Fruit fly (Drosophila melanogaster) whole organism, embryonic: ENCODE results near the gene CG10089.

Experiments
- ATbp ChIP-seq: fragments of 200-800 bp; sonication (Bioruptor generic); optimal IDR thresholded peaks from 2 replicates; lab custom pipeline; 2017; ENCODE audit warnings: missing biosample characterization, mild to moderate bottlenecking, missing genetic modification characterization, missing genetic modification reagents
- Blimp-1 ChIP-seq: fragments of 200-800 bp; sonication (Bioruptor generic); optimal IDR thresholded peaks from 3 replicates; lab custom pipeline; 2018; ENCODE audit warnings: missing biosample characterization, missing genetic modification characterization, mild to moderate bottlenecking, moderate library complexity, missing genetic modification reagents
- CG10147 ChIP-seq: fragments of 200-800 bp; sonication (Bioruptor generic); optimal IDR thresholded peaks from 2 replicates; lab custom pipeline; 2019; ENCODE audit warnings: missing biosample characterization, mild to moderate bottlenecking, missing genetic modification characterization, moderate library complexity
- CG10209 ChIP-seq: fragments of 200-800 bp; sonication (Bioruptor generic); optimal IDR thresholded peaks from 3 replicates; lab custom pipeline; 2017; ENCODE audit warnings: missing biosample characterization, mild to moderate bottlenecking, missing genetic modification characterization, missing genetic modification reagents
- CG10959 ChIP-seq: fragments of 200-800 bp; sonication (Bioruptor generic); IDR thresholded peaks from 2 replicates; pipeline ENCODE4 v1.3.6; 2022; ENCODE audit warnings: missing biosample characterization, missing genetic modification characterization
- CG11398 ChIP-seq: fragments of 200-800 bp; sonication (Bioruptor generic); optimal IDR thresholded peaks from 2 replicates; lab custom pipeline; 2016; ENCODE audit warnings: missing biosample characterization, missing genetic modification characterization
- CG11723 ChIP-seq: fragments of 200-800 bp; sonication (Bioruptor generic); optimal IDR thresholded peaks from 2 replicates; lab custom pipeline; 2017; ENCODE audit warnings: missing biosample characterization, mild to moderate bottlenecking, missing genetic modification characterization
- CG12071 ChIP-seq: fragments of 200-800 bp; sonication (Bioruptor generic); optimal IDR thresholded peaks from 3 replicates; lab custom pipeline; 2018; ENCODE audit warnings: missing biosample characterization, mild to moderate bottlenecking, missing genetic modification characterization
- CG12155 ChIP-seq: fragments of 200-800 bp; sonication (Bioruptor generic); optimal IDR thresholded peaks from 3 replicates; lab custom pipeline; 2016; ENCODE audit warnings: missing biosample characterization, missing genetic modification characterization
- CG15073 ChIP-seq: fragments of 200-800 bp; sonication (Bioruptor generic); optimal IDR thresholded peaks from 2 replicates; lab custom pipeline; 2016; ENCODE audit warnings: missing biosample characterization, missing genetic modification characterization
- CG16779 ChIP-seq: fragments of 200-800 bp; sonication (Bioruptor generic); IDR thresholded peaks from 2 replicates; pipeline ENCODE4 v1.3.6; 2022; ENCODE audit warnings: missing biosample characterization, missing genetic modification characterization
- CG17186 ChIP-seq: fragments of 200-800 bp; sonication (Bioruptor generic); optimal IDR thresholded peaks from 3 replicates; lab custom pipeline; 2017; ENCODE audit warnings: missing biosample characterization, missing genetic modification reagents, missing genetic modification characterization
- CG17361 ChIP-seq: fragments of 200-800 bp; sonication (Bioruptor generic); IDR thresholded peaks from 3 replicates; pipeline ENCODE4 v1.3.6; 2022; ENCODE audit warnings: missing biosample characterization, missing genetic modification characterization
- CG1792 ChIP-seq: fragments of 200-800 bp; sonication (Bioruptor generic); optimal IDR thresholded peaks from 2 replicates; lab custom pipeline; 2016; ENCODE audit warnings: missing biosample characterization, missing genetic modification characterization
- CG2199 ChIP-seq: fragments of 200-800 bp; sonication (Bioruptor generic); IDR thresholded peaks from 3 replicates; pipeline ENCODE4 v1.3.6; 2022; ENCODE audit warnings: missing biosample characterization, missing genetic modification characterization
- CG2678 ChIP-seq: fragments of 200-800 bp; sonication (Bioruptor generic); optimal IDR thresholded peaks from 3 replicates; lab custom pipeline; 2019; ENCODE audit warnings: missing biosample characterization, mild to moderate bottlenecking, missing genetic modification characterization, moderate library complexity
- CG32532 ChIP-seq: fragments of 200-800 bp; sonication (Bioruptor generic); IDR thresholded peaks from 2 replicates; pipeline ENCODE4 v1.3.6; 2022; ENCODE audit warnings: missing biosample characterization, missing genetic modification characterization
- CG4617 ChIP-seq: fragments of 200-800 bp; sonication (Bioruptor generic); optimal IDR thresholded peaks from 3 replicates; lab custom pipeline; 2016; ENCODE audit warnings: missing biosample characterization, missing genetic modification characterization, borderline replicate concordance
- CG5953 ChIP-seq: fragments of 200-800 bp; sonication (Bioruptor generic); IDR thresholded peaks from 2 replicates; pipeline ENCODE4 v1.3.6; 2022; ENCODE audit warnings: missing biosample characterization, missing genetic modification characterization
- CG6175 ChIP-seq: fragments of 200-800 bp; sonication (Bioruptor generic); IDR thresholded peaks from 3 replicates; pipeline ENCODE4 v1.3.6; 2022; ENCODE audit warnings: missing biosample characterization, missing genetic modification characterization
- CG7357 ChIP-seq: fragments of 200-800 bp; sonication (Bioruptor generic); IDR thresholded peaks from 3 replicates; pipeline ENCODE4 v1.3.6; 2022; ENCODE audit warnings: missing biosample characterization, missing genetic modification characterization
- CG9437 ChIP-seq: fragments of 200-800 bp; sonication (Bioruptor generic); optimal IDR thresholded peaks from 2 replicates; lab custom pipeline; 2018; ENCODE audit warnings: missing biosample characterization, mild to moderate bottlenecking, missing genetic modification characterization
- CG9609 ChIP-seq: fragments of 200-800 bp; sonication (Bioruptor generic); optimal IDR thresholded peaks from 3 replicates; lab custom pipeline; 2016; ENCODE audit warnings: missing biosample characterization, missing genetic modification characterization
- CkIIα-i1 ChIP-seq: fragments of 200-800 bp; sonication (Bioruptor generic); IDR thresholded peaks from 2 replicates; pipeline ENCODE4 v1.3.6; 2022; ENCODE audit warnings: missing biosample characterization, missing genetic modification characterization
- Deaf1 ChIP-seq: fragments of 200-800 bp; optimal IDR thresholded peaks from 3 replicates; lab custom pipeline; 2019; ENCODE audit warnings: missing biosample characterization, mild to moderate bottlenecking, missing genetic modification characterization, moderate library complexity
- Fer3 ChIP-seq: fragments of 200-800 bp; sonication (Bioruptor generic); optimal IDR thresholded peaks from 2 replicates; lab custom pipeline; 2018; ENCODE audit warnings: missing biosample characterization, mild to moderate bottlenecking, missing genetic modification characterization, moderate library complexity
- Hmr ChIP-seq: fragments of 200-800 bp; sonication (Bioruptor generic); optimal IDR thresholded peaks from 3 replicates; lab custom pipeline; 2017; ENCODE audit warnings: mild to moderate bottlenecking, missing biosample characterization, missing genetic modification reagents, missing genetic modification characterization
- MBD-R2 ChIP-seq: fragments of 200-800 bp; sonication (Bioruptor generic); IDR thresholded peaks from 2 replicates; pipeline ENCODE4 v1.3.6; 2022; ENCODE audit warnings: missing biosample characterization, missing genetic modification characterization
- Mes4 ChIP-seq: fragments of 200-800 bp; sonication (Bioruptor generic); optimal IDR thresholded peaks from 2 replicates; lab custom pipeline; 2016; ENCODE audit warnings: missing biosample characterization, missing genetic modification characterization
- Myb ChIP-seq: fragments of 200-800 bp; sonication (Bioruptor generic); optimal IDR thresholded peaks from 2 replicates; lab custom pipeline; 2016; ENCODE audit warnings: missing biosample characterization, missing genetic modification characterization
- Side ChIP-seq: fragments of 200-800 bp; sonication (Bioruptor generic); optimal IDR thresholded peaks from 2 replicates; lab custom pipeline; 2016; ENCODE audit warnings: missing biosample characterization, missing genetic modification characterization
- Trl ChIP-seq, 3 experiments: fragments of >200 bp in 2 of 3; fragments of 200-800 bp in 1 of 3; sonication (Bioruptor generic) in 1 of 3; optimal IDR thresholded peaks; 2 replicates in 1 of 3; 3 replicates in 2 of 3; lab custom pipeline; 2016 to 2017; ENCODE audit warnings: missing biosample characterization in 1 of 3, missing genetic modification characterization in 1 of 3
- amos ChIP-seq: fragments of 200-800 bp; sonication (Bioruptor generic); IDR thresholded peaks from 2 replicates; pipeline ENCODE4 v1.3.6; 2022; ENCODE audit warnings: missing biosample characterization, missing genetic modification characterization; ENCODE audit not compliant: partially characterized antibody
- aop ChIP-seq: fragments of 200-800 bp; sonication (Bioruptor generic); IDR thresholded peaks from 2 replicates; pipeline ENCODE4 v1.3.6; 2022; ENCODE audit warnings: missing biosample characterization, missing genetic modification characterization
- bbx ChIP-seq: fragments of 200-800 bp; sonication (Bioruptor generic); IDR thresholded peaks from 2 replicates; pipeline ENCODE4 v1.3.6; 2022; ENCODE audit warnings: missing biosample characterization, missing genetic modification characterization; ENCODE audit not compliant: partially characterized antibody
- btn ChIP-seq: fragments of 200-800 bp; sonication (Bioruptor generic); optimal IDR thresholded peaks from 2 replicates; lab custom pipeline; 2016; ENCODE audit warnings: missing biosample characterization, missing genetic modification characterization
- en ChIP-seq: fragments of 200-800 bp; sonication (Bioruptor generic); optimal IDR thresholded peaks from 2 replicates; lab custom pipeline; 2016; ENCODE audit warnings: missing biosample characterization, missing genetic modification characterization
- exex ChIP-seq: fragments of 200-800 bp; sonication (Bioruptor generic); optimal IDR thresholded peaks from 4 replicates; lab custom pipeline; 2018; ENCODE audit warnings: missing biosample characterization, mild to moderate bottlenecking, missing genetic modification characterization, moderate library complexity
- fd102C ChIP-seq: fragments of 200-800 bp; sonication (Bioruptor generic); optimal IDR thresholded peaks from 2 replicates; lab custom pipeline; 2018; ENCODE audit warnings: missing biosample characterization, mild to moderate bottlenecking, missing genetic modification characterization, moderate library complexity
- ftz-f1 ChIP-seq: fragments of 200-800 bp; sonication (Bioruptor generic); optimal IDR thresholded peaks from 2 replicates; lab custom pipeline; 2016; ENCODE audit warnings: missing biosample characterization, missing genetic modification characterization
- fu2 ChIP-seq: fragments of 200-800 bp; sonication (Bioruptor generic); optimal IDR thresholded peaks from 2 replicates; lab custom pipeline; 2016; ENCODE audit warnings: missing biosample characterization, missing genetic modification characterization
- gro ChIP-seq: fragments of 200-800 bp; sonication (Bioruptor generic); optimal IDR thresholded peaks from 2 replicates; lab custom pipeline; 2016; ENCODE audit warnings: missing biosample characterization, missing genetic modification characterization
- pita ChIP-seq: fragments of 200-800 bp; sonication (Bioruptor generic); optimal IDR thresholded peaks from 2 replicates; lab custom pipeline; 2017; ENCODE audit warnings: missing biosample characterization, mild to moderate bottlenecking, missing genetic modification characterization
- ranshi ChIP-seq: fragments of 200-800 bp; sonication (Bioruptor generic); IDR thresholded peaks from 2 replicates; pipeline ENCODE4 v1.3.6; 2022; ENCODE audit warnings: missing biosample characterization, missing genetic modification characterization
- run ChIP-seq: fragments of 200-800 bp; sonication (Bioruptor generic); optimal IDR thresholded peaks from 3 replicates; lab custom pipeline; 2018; ENCODE audit warnings: missing biosample characterization, mild to moderate bottlenecking, missing genetic modification characterization
- sens ChIP-seq: fragments of 200-800 bp; sonication (Bioruptor generic); peaks from one replicate; lab custom pipeline; 2016; ENCODE audit warnings: missing biosample characterization, missing genetic modification characterization
- sens-2 ChIP-seq: fragments of 200-800 bp; sonication (Bioruptor generic); IDR thresholded peaks from 2 replicates; pipeline ENCODE4 v1.3.6; 2022; ENCODE audit warnings: missing biosample characterization, missing genetic modification characterization
- sima ChIP-seq: fragments of 200-800 bp; sonication (Bioruptor generic); optimal IDR thresholded peaks from 2 replicates; lab custom pipeline; 2016; ENCODE audit warnings: missing biosample characterization, missing genetic modification characterization
- sisA ChIP-seq: fragments of 200-800 bp; sonication (Bioruptor generic); IDR thresholded peaks from 2 replicates; pipeline ENCODE4 v1.3.6; 2022; ENCODE audit warnings: missing biosample characterization, missing genetic modification characterization
- sr ChIP-seq: fragments of 200-800 bp; sonication (Bioruptor generic); IDR thresholded peaks from 3 replicates; pipeline ENCODE4 v1.3.6; 2022; ENCODE audit warnings: missing biosample characterization, missing genetic modification characterization
- z ChIP-seq: fragments of 200-800 bp; sonication (Bioruptor generic); IDR thresholded peaks from 3 replicates; pipeline ENCODE4 v1.3.6; 2022; ENCODE audit warnings: missing biosample characterization, missing genetic modification characterization
- zf30C ChIP-seq: fragments of 200-800 bp; sonication (Bioruptor generic); optimal IDR thresholded peaks from 3 replicates; lab custom pipeline; 2018; ENCODE audit warnings: missing biosample characterization, mild to moderate bottlenecking, missing genetic modification characterization

The CG10089 gene

dm6 chr3L:13474607-13475006, at the start of gene CG10089:
CG10089 (minus strand) TSS chr3L:13474787.
- TF ChIP-seq sens (GFP tag; lab: Kevin White, UChicago) (no peak), zf30C (GFP tag; lab: Kevin White, UChicago) (no peak), amos (GFP tag; lab: Robert Waterston, UW) (peak; percentile 14; the same call in 1 of the 2 replicates), sisA (GFP tag; lab: Robert Waterston, UW) (no peak), CG17186 (GFP tag; lab: Kevin White, UChicago) (no peak), CG12071 (GFP tag; lab: Kevin White, UChicago) (no peak), pita (GFP tag; lab: Kevin White, UChicago) (no peak), CG2678 (no peak), CG16779 (GFP tag; lab: Robert Waterston, UW) (peak; percentile 56; the same call in 1 of the 2 replicates), CG11398 (no peak), CG17361 (GFP tag; lab: Robert Waterston, UW) (no peak), run (tag; lab: Kevin White, UChicago) (no peak), CkIIα-i1 (no peak), Fer3 (tag; lab: Kevin White, UChicago) (no peak), Myb (GFP tag; lab: Kevin White, UChicago) (no peak), CG1792 (no peak), Deaf1 (tag; lab: Kevin White, UChicago) (peak; percentile 59), z (GFP tag; lab: Robert Waterston, UW) (peak; percentile 93), exex (tag; lab: Kevin White, UChicago) (no peak), Hmr (GFP tag; lab: Kevin White, UChicago) (no peak), CG6175 (no peak), sima (no peak), sr (GFP tag; lab: Robert Waterston, UW) (no peak), CG9609 (GFP tag; lab: Kevin White, UChicago) (no peak), MBD-R2 (GFP tag; lab: Robert Waterston, UW) (no peak), fd102C (GFP tag; lab: Kevin White, UChicago) (no peak), CG15073 (GFP tag; lab: Kevin White, UChicago) (no peak), CG32532 (no peak), CG10209 (GFP tag; lab: Kevin White, UChicago) (no peak), CG12155 (GFP tag; lab: Kevin White, UChicago) (no peak), CG10959 (GFP tag; lab: Robert Waterston, UW) (no peak), btn (GFP tag; lab: Kevin White, UChicago) (no peak), Mes4 (GFP tag; lab: Kevin White, UChicago) (no peak), Blimp-1 (GFP tag; lab: Kevin White, UChicago) (no peak), Trl (optimal IDR thresholded peaks at IDR 0.05; lab: Kevin White, UChicago) (peak in 1 of 2 experiments; percentile 11), Trl (GFP tag; optimal IDR thresholded peaks at IDR 0.05; lab: Kevin White, UChicago) (no peak), CG10147 (GFP tag; lab: Kevin White, UChicago) (no peak), CG2199 (GFP tag; lab: Robert Waterston, UW) (no peak), ranshi (GFP tag; lab: Robert Waterston, UW) (no peak), CG9437 (GFP tag; lab: Kevin White, UChicago) (no peak), CG5953 (GFP tag; lab: Robert Waterston, UW) (no peak), CG7357 (no peak), Side (no peak), sens-2 (GFP tag; lab: Robert Waterston, UW) (no peak), ATbp (no peak), gro (GFP tag; lab: Kevin White, UChicago) (no peak), aop (GFP tag; lab: Robert Waterston, UW) (no peak), CG4617 (GFP tag; lab: Kevin White, UChicago) (no peak), ftz-f1 (GFP tag; lab: Kevin White, UChicago) (no peak), bbx (GFP tag; lab: Robert Waterston, UW) (no peak), CG11723 (GFP tag; lab: Kevin White, UChicago) (no peak), en (GFP tag; lab: Kevin White, UChicago) (no peak), fu2 (GFP tag; lab: Kevin White, UChicago) (no peak)
